Fruit fly (Drosophila melanogaster) Kc167 (cell line): Measurements from ENCODE around the gene CG11977.

ENCODE experiments used
- Myc ChIP-seq: fragments of >200 bp; optimal IDR thresholded peaks from 2 replicates; lab custom pipeline; 2017; ENCODE audit warnings: missing external identifiers
- Sin3A ChIP-seq: fragments of >200 bp; optimal IDR thresholded peaks from 2 replicates; lab custom pipeline; 2018; ENCODE audit warnings: missing external identifiers
- h ChIP-seq: fragments of >200 bp; optimal IDR thresholded peaks from 3 replicates; lab custom pipeline; 2018; ENCODE audit warnings: missing external identifiers
- insv ChIP-seq: fragments of >200 bp; optimal IDR thresholded peaks from 3 replicates; lab custom pipeline; 2018; ENCODE audit warnings: missing external identifiers
- psq ChIP-seq: fragments of >200 bp; optimal IDR thresholded peaks from 2 replicates; lab custom pipeline; 2017; ENCODE audit warnings: missing external identifiers
- ttk ChIP-seq: sonication (Bioruptor generic); optimal IDR thresholded peaks from 2 replicates; lab custom pipeline; 2017; ENCODE audit warnings: missing external identifiers

Gene CG11977

DNA sequence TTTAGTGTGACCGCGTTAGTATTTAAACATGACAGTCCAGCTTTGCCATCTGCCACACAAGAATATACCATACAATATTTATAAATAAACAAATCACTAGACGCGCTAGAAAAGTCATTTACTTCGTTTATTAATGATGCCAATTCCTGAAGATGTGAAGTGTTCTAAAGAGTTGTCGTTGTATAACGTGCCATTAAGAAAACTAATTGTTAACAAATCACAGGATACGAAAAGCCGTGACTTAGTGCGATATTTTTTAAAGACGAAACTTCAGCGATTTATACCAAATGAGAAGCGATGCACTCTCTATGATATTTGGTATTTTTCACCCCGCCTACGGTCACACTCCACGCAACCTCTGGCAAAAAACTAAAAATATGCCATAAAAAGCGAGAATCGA, 42.0 kb downstream of the CG11977 start, which contains the start of gene neur:
Gene neur (minus strand): TSS at position 24 of the 400 bp plus-strand sequence.
- TF ChIP-seq insv (no peak), psq (no peak), Sin3A (lab: Kevin White, UChicago) (no peak), ttk (lab: Kevin White, UChicago) (no peak), h (lab: Kevin White, UChicago) (no peak), Myc (lab: Kevin White, UChicago) (no peak)

DNA sequence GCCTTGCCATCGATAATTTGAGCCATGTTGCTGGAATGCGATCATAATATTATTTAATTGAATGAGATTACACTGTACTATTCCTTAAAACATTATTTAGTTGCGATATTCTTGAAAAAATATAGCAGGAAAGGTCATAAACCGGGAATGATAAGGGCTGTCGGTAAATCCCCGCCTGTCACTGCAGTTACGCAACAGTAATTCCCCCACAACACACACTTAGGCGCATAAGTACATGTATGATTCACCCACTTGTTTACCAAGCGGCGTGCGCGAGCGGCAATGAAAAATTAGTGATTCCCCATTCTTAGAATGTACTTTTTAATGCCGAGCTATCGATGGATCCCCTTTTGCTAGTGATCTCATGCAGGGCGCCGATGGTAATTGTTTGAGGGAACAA, 46.1 kb downstream of the CG11977 start:
- TF ChIP-seq psq (no peak), h (lab: Kevin White, UChicago) (no peak), Myc (lab: Kevin White, UChicago) (no peak), Sin3A (lab: Kevin White, UChicago) (no peak), ttk (lab: Kevin White, UChicago) (no peak), insv (no peak)

DNA sequence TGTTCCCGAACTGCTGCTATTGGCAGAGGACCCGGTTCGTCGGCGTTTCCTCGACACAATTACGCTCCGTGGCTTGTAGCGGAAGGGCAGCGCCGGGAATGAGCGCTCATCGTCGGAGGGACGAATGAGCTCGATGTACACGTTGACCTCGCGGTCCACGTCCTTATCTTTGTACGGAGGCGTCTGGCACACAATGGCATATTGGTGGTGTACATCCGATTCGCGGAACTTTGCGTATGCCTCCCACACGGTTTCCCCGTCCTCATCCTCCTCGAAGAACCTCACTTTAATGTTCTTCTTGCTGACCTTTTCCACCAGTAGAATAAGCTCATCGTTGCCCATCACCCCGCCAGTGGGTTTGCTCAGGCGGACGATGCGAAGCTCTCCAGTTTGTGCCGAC, 48.2 kb downstream of the CG11977 start:
- TF ChIP-seq ttk (lab: Kevin White, UChicago) = no peak
- TF ChIP-seq insv = no peak
- TF ChIP-seq psq = no peak
- no peak for TF ChIP-seq h (lab: Kevin White, UChicago)
- no peak for TF ChIP-seq Myc (lab: Kevin White, UChicago)
- TF ChIP-seq Sin3A (lab: Kevin White, UChicago) = no peak

DNA sequence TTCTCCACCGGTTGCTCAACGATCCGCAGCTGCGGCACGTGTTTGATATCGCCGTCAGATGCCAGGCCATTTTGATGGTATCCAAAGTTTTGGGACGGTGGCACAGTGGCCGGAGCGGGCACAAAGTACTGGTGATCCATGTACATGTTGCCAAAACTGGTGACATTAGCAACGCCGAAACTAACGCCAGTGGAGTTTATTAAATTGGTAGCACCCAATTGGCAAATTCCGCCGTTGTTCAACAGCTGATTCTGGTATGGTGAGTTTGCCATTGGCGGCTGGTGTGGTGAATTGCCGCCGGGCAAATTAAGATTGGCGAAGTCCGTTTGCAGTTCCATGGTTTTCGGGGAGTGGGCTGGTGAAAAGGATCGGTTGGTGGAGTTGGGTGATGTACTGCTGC, 49.5 kb downstream of the CG11977 start:
- TF ChIP-seq h (lab: Kevin White, UChicago) (no peak), psq (no peak), Sin3A (lab: Kevin White, UChicago) (no peak), ttk (lab: Kevin White, UChicago) (no peak), Myc (lab: Kevin White, UChicago) (no peak), insv (no peak)

DNA sequence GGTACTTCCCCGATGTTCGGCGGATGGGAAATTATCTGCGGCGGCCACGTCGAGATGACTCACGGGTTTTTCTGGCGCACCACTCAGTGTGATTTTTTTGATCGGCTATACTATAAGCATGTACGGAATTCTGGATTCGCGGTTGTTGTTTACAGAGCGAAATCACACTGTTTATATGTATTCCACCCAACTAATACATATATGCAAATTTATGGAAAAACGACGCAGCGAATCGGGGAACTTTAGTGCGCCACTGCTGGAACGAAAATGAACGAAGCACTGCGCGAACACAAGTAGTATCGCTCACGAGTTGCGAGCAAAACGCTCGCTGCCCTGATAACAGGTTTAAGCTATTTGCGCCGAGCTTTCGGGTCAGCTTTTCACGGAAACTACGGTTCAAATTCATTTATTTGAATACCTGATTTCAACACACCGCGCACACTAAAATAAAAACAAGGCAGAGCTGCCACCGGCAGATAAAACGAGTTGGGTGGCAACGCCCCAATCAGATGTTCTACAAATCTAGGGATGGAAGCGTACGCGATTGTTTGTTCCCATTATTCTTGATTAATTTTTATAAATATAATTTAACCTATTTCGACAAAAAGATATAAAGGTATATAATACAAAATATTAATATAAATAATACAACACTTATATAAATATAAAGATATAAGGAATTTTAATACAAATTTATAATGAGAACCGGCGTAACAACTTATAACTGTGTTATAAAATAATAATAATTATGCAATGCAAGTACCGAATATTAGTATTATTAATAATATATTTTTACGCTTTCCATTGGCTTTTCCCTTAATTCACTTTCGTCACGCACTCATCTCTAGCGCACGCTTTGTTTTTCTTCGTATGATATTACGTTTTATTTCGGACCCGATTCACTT, 50.3 kb downstream of the CG11977 start, which contains the start of gene Rel:
Gene Rel (minus strand): TSS at position 417 of the 905 bp plus-strand sequence.
- TF ChIP-seq insv (no peak), Myc (lab: Kevin White, UChicago) (no peak), Sin3A (lab: Kevin White, UChicago) (no peak), psq (no peak)
